Fruit fly (Drosophila melanogaster) S2 (cell line): ENCODE measurements around the gene Sems.

Source experiments
- CG8478 ChIP-seq: fragments of >200 bp; optimal IDR thresholded peaks from 2 replicates; lab custom pipeline; 2018
- CTCF ChIP-seq, 2 experiments: fragments of >200 bp; optimal IDR thresholded peaks; 2 replicates each; lab custom pipeline; 2018

The Sems gene

dm6 chr3L:20906959-20907358, 49.6 kb downstream of the Sems start:
- TF ChIP-seq CG8478 (lab: Kevin White, UChicago) (no peak), CTCF (optimal IDR thresholded peaks at IDR 0.05; lab: Kevin White, UChicago) (no peak)
